Fruit fly (Drosophila melanogaster) whole organism, pupa: ENCODE measurements around the gene peb.

Source experiments
- CG10348 ChIP-seq: fragments of 200-800 bp; sonication (Bioruptor generic); IDR thresholded peaks from 2 replicates; pipeline ENCODE4 v1.3.6; 2022; ENCODE audit warnings: missing biosample characterization, missing genetic modification characterization
- CG12605 ChIP-seq: fragments of 200-800 bp; sonication (Bioruptor generic); IDR thresholded peaks from 2 replicates; pipeline ENCODE4 v1.3.6; 2022; ENCODE audit warnings: missing biosample characterization, missing genetic modification characterization
- CG13204 ChIP-seq: fragments of 200-800 bp; sonication (Bioruptor generic); optimal IDR thresholded peaks from 2 replicates; lab custom pipeline; 2018; ENCODE audit warnings: missing biosample characterization, mild to moderate bottlenecking, missing genetic modification characterization, moderate library complexity
- CG14655 ChIP-seq: fragments of 200-800 bp; sonication (Bioruptor generic); optimal IDR thresholded peaks from 3 replicates; lab custom pipeline; 2017; ENCODE audit warnings: mild to moderate bottlenecking, missing biosample characterization, missing genetic modification reagents, missing genetic modification characterization
- CG15710 ChIP-seq: fragments of 200-800 bp; sonication (Bioruptor generic); optimal IDR thresholded peaks from 2 replicates; lab custom pipeline; 2018; ENCODE audit warnings: missing biosample characterization, mild to moderate bottlenecking, missing genetic modification characterization, moderate library complexity
- CG34367 ChIP-seq: fragments of 200-800 bp; sonication (Bioruptor generic); optimal IDR thresholded peaks from 2 replicates; lab custom pipeline; 2018; ENCODE audit warnings: missing biosample characterization, mild to moderate bottlenecking, missing genetic modification characterization
- EcR ChIP-seq: fragments of 200-800 bp; sonication (Bioruptor generic); optimal IDR thresholded peaks from 3 replicates; lab custom pipeline; 2019; ENCODE audit warnings: missing biosample characterization, missing genetic modification characterization, mild to moderate bottlenecking, moderate library complexity, missing genetic modification reagents
- Ets98B ChIP-seq: fragments of 200-800 bp; sonication (Bioruptor generic); IDR thresholded peaks from 2 replicates; pipeline ENCODE4 v1.3.6; 2022; ENCODE audit warnings: missing biosample characterization, missing genetic modification characterization
- Pif1A ChIP-seq: fragments of 200-800 bp; sonication (Bioruptor generic); optimal IDR thresholded peaks from 3 replicates; lab custom pipeline; 2016; ENCODE audit warnings: missing biosample characterization, missing genetic modification characterization
- Pif1B ChIP-seq: fragments of 200-800 bp; sonication (Bioruptor generic); optimal IDR thresholded peaks from 3 replicates; lab custom pipeline; 2016; ENCODE audit warnings: missing biosample characterization, missing genetic modification characterization
- Snoo ChIP-seq: fragments of 200-800 bp; sonication (Bioruptor generic); optimal IDR thresholded peaks from 3 replicates; lab custom pipeline; 2017; ENCODE audit warnings: missing biosample characterization, mild to moderate bottlenecking, missing genetic modification characterization, inconsistent platforms
- fd96Ca ChIP-seq: fragments of 200-800 bp; sonication (Bioruptor generic); IDR thresholded peaks from 3 replicates; pipeline ENCODE4 v1.3.6; 2022; ENCODE audit warnings: missing biosample characterization, missing genetic modification characterization
- gl ChIP-seq: fragments of 200-800 bp; sonication (Bioruptor generic); optimal IDR thresholded peaks from 2 replicates; lab custom pipeline; 2018; ENCODE audit warnings: missing biosample characterization, mild to moderate bottlenecking, missing genetic modification characterization

- no peak for TF ChIP-seq Ets98B
- peak; percentile 17 for TF ChIP-seq Pif1A (GFP tag; lab: Kevin White, UChicago)
- TF ChIP-seq CG15710 (tag; lab: Kevin White, UChicago), result no peak
- TF ChIP-seq CG34367, result no peak
- no peak for TF ChIP-seq fd96Ca (GFP tag; lab: Robert Waterston, UW)
- TF ChIP-seq CG13204 (GFP tag; lab: Kevin White, UChicago), result no peak
- peak; percentile 53 for TF ChIP-seq EcR
- peak; percentile 18 for TF ChIP-seq gl
- TF ChIP-seq Pif1B, result no peak
- TF ChIP-seq Snoo (tag; lab: Kevin White, UChicago), result no peak
- TF ChIP-seq CG12605, result no peak
- no peak for TF ChIP-seq CG14655 (GFP tag; lab: Kevin White, UChicago)
- no peak for TF ChIP-seq CG10348 (GFP tag; lab: Robert Waterston, UW)
Measured at dm6 chrX:4671194-4671626, 53.8 kb downstream of the peb start.
